Worm (Caenorhabditis elegans) whole organism, L3 larva: Measurements from ENCODE around the gene str-7.

Experiments used
- ZK546.5 ChIP-seq: sonication (generic microtip); optimal IDR thresholded peaks from 2 replicates; lab custom pipeline; 2017; ENCODE audit warnings: missing biosample characterization, missing genetic modification characterization
- ama-1 ChIP-seq: fragments of 150-350 bp; optimal IDR thresholded peaks from 2 replicates; lab custom pipeline; 2018
- ceh-82 ChIP-seq: fragments of 150-350 bp; optimal IDR thresholded peaks from 2 replicates; lab custom pipeline; 2014; ENCODE audit warnings: missing biosample characterization, missing genetic modification characterization
- ceh-9 ChIP-seq: sonication (generic microtip); optimal IDR thresholded peaks from 2 replicates; lab custom pipeline; 2018; ENCODE audit warnings: missing biosample characterization, missing genetic modification characterization
- daf-12 ChIP-seq: fragments of 150-350 bp; optimal IDR thresholded peaks from 2 replicates; lab custom pipeline; 2014; ENCODE audit warnings: missing biosample characterization, missing genetic modification reagents, missing genetic modification characterization
- egl-27 ChIP-seq: sonication (generic microtip); optimal IDR thresholded peaks from 4 replicates; lab custom pipeline; 2017; ENCODE audit warnings: missing biosample characterization, missing genetic modification reagents, missing genetic modification characterization
- egl-5 ChIP-seq: fragments of 150-350 bp; optimal IDR thresholded peaks from 2 replicates; lab custom pipeline; 2017; ENCODE audit warnings: missing biosample characterization, missing genetic modification reagents, missing genetic modification characterization, inconsistent platforms
- elt-1 ChIP-seq: fragments of 150-350 bp; optimal IDR thresholded peaks from 2 replicates; lab custom pipeline; 2014; ENCODE audit warnings: missing biosample characterization, missing genetic modification characterization
- elt-2 ChIP-seq: sonication (generic microtip); optimal IDR thresholded peaks from 2 replicates; lab custom pipeline; 2016; ENCODE audit warnings: missing genetic modification reagents, mild to moderate bottlenecking, missing genetic modification characterization, missing compliant biosample characterization
- eor-1 ChIP-seq, 2 experiments: fragments of 150-350 bp; optimal IDR thresholded peaks; 2 replicates each; lab custom pipeline; 2014 to 2018; ENCODE audit warnings: missing biosample characterization in 2 of 2, missing genetic modification characterization in 2 of 2
- fkh-2 ChIP-seq: fragments of 150-350 bp; optimal IDR thresholded peaks from 2 replicates; lab custom pipeline; 2014; ENCODE audit warnings: missing biosample characterization, missing genetic modification reagents, missing genetic modification characterization
- fos-1 ChIP-seq: fragments of 150-350 bp; optimal IDR thresholded peaks from 2 replicates; lab custom pipeline; 2014; ENCODE audit warnings: missing biosample characterization, missing genetic modification characterization
- hmg-11 ChIP-seq: sonication (generic microtip); optimal IDR thresholded peaks from 2 replicates; lab custom pipeline; 2016; ENCODE audit warnings: missing genetic modification characterization, missing compliant biosample characterization
- jun-1 ChIP-seq: fragments of 150-350 bp; optimal IDR thresholded peaks from 2 replicates; lab custom pipeline; 2014; ENCODE audit warnings: missing biosample characterization, missing genetic modification reagents, missing genetic modification characterization
- lin-39 ChIP-seq: fragments of 150-350 bp; optimal IDR thresholded peaks from 2 replicates; lab custom pipeline; 2018; ENCODE audit warnings: missing biosample characterization, missing genetic modification reagents, missing genetic modification characterization
- mdl-1 ChIP-seq: fragments of 150-350 bp; optimal IDR thresholded peaks from 2 replicates; lab custom pipeline; 2014; ENCODE audit warnings: missing biosample characterization, missing genetic modification characterization
- nhr-11 ChIP-seq: fragments of 150-350 bp; optimal IDR thresholded peaks from 2 replicates; lab custom pipeline; 2014; ENCODE audit warnings: missing biosample characterization, missing genetic modification characterization
- nhr-12 ChIP-seq: fragments of 150-350 bp; optimal IDR thresholded peaks from 2 replicates; lab custom pipeline; 2014; ENCODE audit warnings: missing biosample characterization, missing genetic modification characterization
- nhr-237 ChIP-seq: fragments of 150-350 bp; optimal IDR thresholded peaks from 2 replicates; lab custom pipeline; 2014; ENCODE audit warnings: missing biosample characterization, missing genetic modification characterization
- nhr-28 ChIP-seq: fragments of 150-350 bp; optimal IDR thresholded peaks from 2 replicates; lab custom pipeline; 2014; ENCODE audit warnings: missing biosample characterization, missing genetic modification characterization
- nhr-43 ChIP-seq: sonication (generic microtip); optimal IDR thresholded peaks from 2 replicates; lab custom pipeline; 2016; ENCODE audit warnings: mild to moderate bottlenecking, missing genetic modification characterization, missing compliant biosample characterization; ENCODE audit not compliant: poor library complexity, severe bottlenecking
- nhr-67 ChIP-seq: fragments of 150-350 bp; optimal IDR thresholded peaks from 2 replicates; lab custom pipeline; 2014; ENCODE audit warnings: missing biosample characterization, missing genetic modification characterization
- nhr-76 ChIP-seq: fragments of 150-350 bp; sonication (generic microtip); optimal IDR thresholded peaks from 5 replicates; lab custom pipeline; 2014; ENCODE audit warnings: missing biosample characterization, missing genetic modification characterization
- pha-4 ChIP-seq: fragments of 150-350 bp; optimal IDR thresholded peaks from 2 replicates; lab custom pipeline; 2014; ENCODE audit warnings: missing biosample characterization, missing genetic modification reagents, missing genetic modification characterization
- pqm-1 ChIP-seq: fragments of 150-350 bp; optimal IDR thresholded peaks from 2 replicates; lab custom pipeline; 2017; ENCODE audit warnings: missing biosample characterization, missing genetic modification characterization, inconsistent platforms
- sea-2 ChIP-seq: fragments of 150-350 bp; sonication (generic microtip); optimal IDR thresholded peaks from 4 replicates; lab custom pipeline; 2014; ENCODE audit warnings: missing biosample characterization, missing genetic modification reagents, missing genetic modification characterization
- skn-1 ChIP-seq: fragments of 150-350 bp; optimal IDR thresholded peaks from 2 replicates; lab custom pipeline; 2014; ENCODE audit warnings: missing biosample characterization, missing genetic modification characterization
- snpc-4 ChIP-seq: fragments of 150-350 bp; optimal IDR thresholded peaks from 2 replicates; lab custom pipeline; 2014; ENCODE audit warnings: missing biosample characterization, missing genetic modification characterization
- tbx-2 ChIP-seq: sonication (generic microtip); optimal IDR thresholded peaks from 2 replicates; lab custom pipeline; 2016; ENCODE audit warnings: mild to moderate bottlenecking, missing genetic modification characterization, missing compliant biosample characterization
- unc-39 ChIP-seq: sonication (generic microtip); optimal IDR thresholded peaks from 4 replicates; lab custom pipeline; 2017; ENCODE audit warnings: missing biosample characterization, missing genetic modification characterization
- unc-62 ChIP-seq: fragments of 150-350 bp; sonication (generic microtip); optimal IDR thresholded peaks from 4 replicates; lab custom pipeline; 2014; ENCODE audit warnings: missing biosample characterization, missing genetic modification reagents, missing genetic modification characterization
- zag-1 ChIP-seq: fragments of 150-350 bp; optimal IDR thresholded peaks from 2 replicates; lab custom pipeline; 2014; ENCODE audit warnings: missing biosample characterization, missing genetic modification characterization
- ztf-11 ChIP-seq: fragments of 150-350 bp; optimal IDR thresholded peaks from 2 replicates; lab custom pipeline; 2014; ENCODE audit warnings: missing biosample characterization, missing genetic modification characterization
- ztf-4 ChIP-seq: fragments of 150-350 bp; optimal IDR thresholded peaks from 2 replicates; lab custom pipeline; 2014; ENCODE audit warnings: missing biosample characterization, missing genetic modification characterization

Gene str-7

DNA sequence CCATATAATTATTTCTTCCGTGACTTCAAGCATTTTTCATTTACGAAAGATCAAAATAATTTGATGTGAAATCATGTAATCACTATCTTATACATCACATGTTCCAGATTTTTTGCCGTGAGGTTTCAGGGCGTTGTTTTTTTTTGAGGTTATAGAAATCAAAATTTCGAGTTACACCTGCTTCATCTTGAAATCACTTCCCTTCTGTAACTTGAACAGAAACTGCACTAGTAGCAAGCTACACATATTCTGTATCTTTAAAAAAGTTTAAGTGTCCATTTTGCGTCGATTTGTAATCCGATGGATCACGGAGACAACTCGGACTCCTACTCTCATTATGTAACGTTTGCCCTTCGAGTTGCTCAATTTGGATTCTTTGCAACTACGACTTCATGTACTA lies 8.7 kb downstream of the str-7 start, which contains the start of gene F22B8.3:
F22B8.3 (plus strand) TSS at position 301 of the 400 bp plus-strand sequence.
- TF ChIP-seq ZK546.5 (tag; lab: Kevin White, UChicago): no peak
- TF ChIP-seq sea-2 (GFP tag; lab: Kevin White, UChicago): no peak
- TF ChIP-seq egl-5 (tag; lab: Kevin White, UChicago): no peak
- TF ChIP-seq skn-1 (tag; lab: Kevin White, UChicago): no peak
- TF ChIP-seq ama-1: no peak

DNA sequence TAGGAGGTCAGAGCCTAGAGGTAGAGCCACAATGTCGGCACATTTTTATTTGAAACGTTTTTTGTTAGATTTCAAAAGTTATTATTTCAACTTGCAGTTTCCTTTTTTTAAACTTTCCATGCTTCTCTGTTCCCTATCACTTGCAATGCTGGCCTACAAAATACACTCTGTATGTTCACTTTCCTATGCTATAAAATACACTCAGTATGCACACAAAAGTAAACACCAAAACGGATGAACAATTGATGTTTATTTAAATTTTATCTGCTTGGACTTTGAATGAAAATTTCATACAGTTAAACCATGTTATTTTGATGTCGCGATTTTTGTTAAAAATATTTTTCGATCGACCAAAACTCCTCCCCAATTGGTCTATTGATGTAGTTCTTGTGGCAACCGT lies 18.7 kb downstream of the str-7 start:
- no peak for TF ChIP-seq unc-62 (GFP tag; lab: Kevin White, UChicago)
- no peak for TF ChIP-seq fkh-2
- TF ChIP-seq ztf-4 (tag; lab: Kevin White, UChicago): no peak
- TF ChIP-seq snpc-4: no peak
- TF ChIP-seq elt-2: peak; percentile 18
- TF ChIP-seq skn-1 (tag; lab: Kevin White, UChicago): no peak
- TF ChIP-seq unc-39 (tag; lab: Kevin White, UChicago): no peak
- peak; percentile 44 for TF ChIP-seq pha-4 (tag; lab: Kevin White, UChicago)
- no peak for TF ChIP-seq sea-2 (GFP tag; lab: Kevin White, UChicago)
- TF ChIP-seq mdl-1 (tag; lab: Kevin White, UChicago): no peak
- peak; percentile 68 for TF ChIP-seq pqm-1 (tag; lab: Kevin White, UChicago)
- no peak for TF ChIP-seq nhr-67 (tag; lab: Kevin White, UChicago)
- TF ChIP-seq nhr-43: no peak
- TF ChIP-seq lin-39 (tag; lab: Kevin White, UChicago): no peak
- no peak for TF ChIP-seq jun-1 (tag; lab: Kevin White, UChicago)
- TF ChIP-seq ceh-82: no peak
- no peak for TF ChIP-seq daf-12 (tag; lab: Kevin White, UChicago)
- TF ChIP-seq ceh-9 (tag; lab: Kevin White, UChicago): no peak
- TF ChIP-seq ztf-11: no peak

DNA sequence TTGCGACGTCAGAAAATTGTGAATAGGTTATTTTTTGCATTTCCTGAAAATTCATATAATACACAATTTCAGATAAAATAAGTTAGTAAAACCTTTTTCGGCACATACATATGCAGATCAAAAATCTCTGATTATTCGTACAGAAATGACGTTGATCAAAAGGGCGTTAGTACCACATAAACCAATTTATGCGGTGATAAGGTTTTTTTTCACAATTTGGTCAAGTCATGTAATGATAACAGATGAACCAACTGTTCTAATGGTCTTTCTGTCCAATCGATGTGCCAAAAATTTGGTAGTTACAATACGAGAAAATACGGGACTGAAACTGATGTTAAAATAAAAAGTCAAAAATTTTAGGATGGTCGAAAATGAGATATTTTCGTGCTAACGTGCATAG lies 19.3 kb downstream of the str-7 start:
- peak; percentile 84 for TF ChIP-seq elt-2
- TF ChIP-seq ztf-11: no peak
- no peak for TF ChIP-seq ZK546.5 (tag; lab: Kevin White, UChicago)
- no peak for TF ChIP-seq ceh-9 (tag; lab: Kevin White, UChicago)
- TF ChIP-seq pqm-1 (tag; lab: Kevin White, UChicago): peak; percentile 74
- TF ChIP-seq lin-39 (tag; lab: Kevin White, UChicago): no peak

DNA sequence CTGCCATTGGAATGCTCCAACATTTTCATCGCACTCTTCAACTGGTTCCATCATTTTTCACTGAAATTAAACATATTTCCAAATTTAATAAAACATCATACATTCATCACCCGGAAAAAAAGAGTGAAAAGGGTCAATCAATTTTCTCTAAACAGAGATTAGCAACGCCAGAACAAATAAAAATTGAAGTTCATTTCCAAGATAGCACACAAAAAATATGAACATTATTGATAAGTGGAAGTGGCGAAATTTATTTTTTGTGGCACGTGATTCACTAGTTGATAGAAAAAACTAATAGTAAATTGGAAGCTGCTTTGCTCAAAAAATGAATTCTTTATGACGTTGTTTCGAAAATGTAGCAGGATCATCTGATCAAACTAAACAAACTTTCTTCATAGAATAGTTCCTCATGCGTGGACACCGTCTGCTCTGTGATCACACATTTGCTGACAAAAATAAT lies 24.1 kb downstream of the str-7 start, which contains the start of the genes F14H3.12 and srj-29:
F14H3.12 (minus strand) TSS at position 74 of the 460 bp plus-strand sequence.
srj-29 (plus strand) TSS at position 410 of the 460 bp plus-strand sequence.
- peak; percentile 79 for TF ChIP-seq elt-2
- peak; percentile 47 for TF ChIP-seq pqm-1 (tag; lab: Kevin White, UChicago)
- TF ChIP-seq lin-39 (tag; lab: Kevin White, UChicago): no peak

DNA sequence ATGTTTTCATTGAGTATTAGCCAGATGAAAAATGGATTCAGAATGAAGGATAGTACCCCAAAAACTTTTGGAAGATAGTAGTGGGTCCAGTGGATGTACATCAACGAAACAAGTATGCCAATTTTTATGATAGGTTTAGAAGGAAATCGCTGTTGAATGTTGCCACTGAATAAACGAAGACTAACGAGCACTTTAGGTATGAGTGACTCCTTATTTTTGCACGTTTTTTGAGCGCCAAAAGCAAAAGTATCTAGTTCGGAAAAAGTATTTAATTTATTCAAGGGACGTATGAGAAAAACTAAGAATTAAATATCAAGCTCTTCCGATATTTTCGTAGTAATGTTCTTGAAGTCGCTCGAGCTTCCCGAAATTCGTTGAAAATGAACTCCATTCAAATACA lies 25.5 kb downstream of the str-7 start, which contains the start of gene srj-10:
srj-10 (minus strand) TSS at position 101 of the 400 bp plus-strand sequence.
- no peak for TF ChIP-seq daf-12 (tag; lab: Kevin White, UChicago)

DNA sequence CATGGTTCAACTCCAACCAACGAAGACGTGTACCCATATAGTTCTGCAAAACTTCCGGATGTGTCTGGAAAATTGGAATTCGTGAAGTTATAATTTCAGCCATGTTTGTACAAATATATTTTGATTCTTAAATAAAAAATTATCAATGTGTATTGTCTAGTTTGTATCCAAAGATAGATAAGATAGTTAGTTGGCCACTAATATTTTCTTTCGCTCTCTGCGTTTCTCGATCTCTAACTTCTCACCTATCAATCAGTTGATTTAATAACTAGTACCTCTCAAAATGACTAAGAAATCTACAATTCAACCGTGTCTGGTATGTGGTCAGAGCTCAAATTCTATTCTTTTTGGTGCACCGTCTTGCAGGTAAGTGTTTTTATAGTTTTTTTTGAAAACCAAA lies 28.2 kb downstream of the str-7 start, which contains the start of gene nhr-176:
nhr-176 (plus strand) TSS at position 159 of the 400 bp plus-strand sequence.
- TF ChIP-seq elt-2 (peak; percentile 55), tbx-2 (tag; lab: Kevin White, UChicago) (no peak), pqm-1 (tag; lab: Kevin White, UChicago) (peak; percentile 38)

DNA sequence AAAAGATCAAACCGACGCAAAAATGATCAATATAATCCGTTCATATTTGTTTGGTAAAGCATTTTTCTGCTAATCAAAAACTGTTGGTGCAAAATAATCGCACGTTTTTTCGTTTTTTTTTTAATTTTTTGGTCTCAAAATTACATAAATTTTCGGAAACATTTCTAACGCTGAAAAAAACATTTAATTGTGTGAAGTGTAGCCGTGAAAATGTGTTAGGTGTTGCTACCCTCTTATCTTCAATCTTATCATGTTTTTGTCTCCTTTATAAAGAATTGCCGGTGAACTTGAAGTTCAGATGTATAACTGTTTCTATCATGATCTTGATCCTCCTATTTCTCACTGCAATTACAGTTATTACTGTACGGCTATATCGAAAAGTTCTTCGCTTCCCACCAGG lies 30.4 kb downstream of the str-7 start, which contains the start of gene cyp-35D1:
cyp-35D1 (plus strand) TSS at position 301 of the 400 bp plus-strand sequence.
- TF ChIP-seq egl-5 (tag; lab: Kevin White, UChicago) (no peak), nhr-237 (tag; lab: Kevin White, UChicago) (no peak), eor-1 (tag; optimal IDR thresholded peaks at IDR 0.05; lab: Kevin White, UChicago) (no peak), elt-2 (no peak), fos-1 (tag; lab: Kevin White, UChicago) (no peak), nhr-28 (tag; lab: Kevin White, UChicago) (no peak), unc-62 (GFP tag; lab: Kevin White, UChicago) (no peak), lin-39 (tag; lab: Kevin White, UChicago) (no peak), ztf-11 (no peak), nhr-76 (no peak), nhr-11 (tag; lab: Kevin White, UChicago) (no peak), elt-1 (tag; lab: Kevin White, UChicago) (no peak), nhr-12 (tag; lab: Kevin White, UChicago) (no peak), daf-12 (tag; lab: Kevin White, UChicago) (no peak), nhr-43 (no peak), hmg-11 (tag; lab: Kevin White, UChicago) (no peak), zag-1 (tag; lab: Kevin White, UChicago) (no peak), skn-1 (tag; lab: Kevin White, UChicago) (no peak), egl-27 (tag; lab: Kevin White, UChicago) (no peak)
